Fruit fly (Drosophila melanogaster): Measurements from ENCODE around the gene Nos.

DNA sequence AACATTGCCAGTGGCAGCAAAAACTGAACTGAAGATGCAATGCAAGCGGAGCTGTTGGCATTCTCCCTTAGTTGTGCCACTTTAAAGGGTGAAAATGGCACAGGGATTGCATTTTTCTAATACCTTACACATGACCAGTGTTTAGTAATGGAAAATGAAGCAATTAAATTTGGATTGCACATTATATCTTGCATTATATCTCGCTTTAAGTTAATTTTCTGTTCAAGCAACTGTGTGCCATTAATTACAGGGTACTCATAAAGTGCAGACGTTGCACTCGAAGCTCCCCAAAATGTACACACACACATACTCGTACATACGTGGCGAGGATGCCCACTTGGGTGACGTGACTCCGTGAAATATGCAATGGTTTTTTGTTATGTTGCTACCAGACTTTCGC, 77.7 kb downstream of the Nos start:
- TF ChIP-seq CG33017 (tag; optimal IDR thresholded peaks at IDR 0.05) (no peak), Hr96 (GFP tag; optimal IDR thresholded peaks at IDR 0.05) (no peak), toe (GFP tag; optimal IDR thresholded peaks at IDR 0.05) (no peak), CG5204 (GFP tag; optimal IDR thresholded peaks at IDR 0.05) (no peak), tj (GFP tag; optimal IDR thresholded peaks at IDR 0.05) (no peak), cnc (optimal IDR thresholded peaks at IDR 0.05) (no peak), Mnt (GFP tag; optimal IDR thresholded peaks at IDR 0.05) (no peak), kay (GFP tag; ENCODE audit: borderline replicate concordance) (no peak), CG12768 (GFP tag; optimal IDR thresholded peaks at IDR 0.05) (no peak), cic (GFP tag; optimal IDR thresholded peaks at IDR 0.05) (no peak)

Measured in whole organism, adult.